Worm (Caenorhabditis elegans): Measurements from ENCODE around the gene fbxb-64.

fbxb-64 gene

ce11 chrV:19285921-19286320 lies 27.2 kb upstream of the fbxb-64 start:
- TF ChIP-seq unc-62 (GFP tag; optimal IDR thresholded peaks at IDR 0.05 in 1 of 2): peak in 1 of 2 experiments; percentile 21
- TF ChIP-seq unc-62 (tag; optimal IDR thresholded peaks at IDR 0.05): no peak
- no peak for TF ChIP-seq ceh-82 (tag; optimal IDR thresholded peaks at IDR 0.05)

ce11 chrV:19288073-19288805 lies 24.8 kb upstream of the fbxb-64 start, which contains the start of the genes F55C9.3 and fbxb-57:
TSS of gene F55C9.3 (minus strand) at chrV:19288173.
TSS of gene fbxb-57 (plus strand) at chrV:19288755.
- TF ChIP-seq Y48G9A.11 (GFP tag; IDR thresholded peaks at IDR 0.05) (no peak), unc-62 (GFP tag; optimal IDR thresholded peaks at IDR 0.05 in 1 of 2) (peak in 1 of 2 experiments; percentile 71), unc-62 (tag; optimal IDR thresholded peaks at IDR 0.05) (no peak)

ce11 chrV:19293025-19293424 lies 20.1 kb upstream of the fbxb-64 start, which contains the start of gene F55C9.5:
TSS of gene F55C9.5 (minus strand) at chrV:19293125.
- TF ChIP-seq nhr-28 (tag; optimal IDR thresholded peaks at IDR 0.05) (no peak), pqm-1 (tag; optimal IDR thresholded peaks at IDR 0.05) (no peak), R02D3.7 (tag; optimal IDR thresholded peaks at IDR 0.05) (no peak), madf-5 (GFP tag; IDR thresholded peaks at IDR 0.05) (no peak)

ce11 chrV:19296723-19297122 lies 16.4 kb upstream of the fbxb-64 start, which contains the start of gene F55C9.6:
TSS of gene F55C9.6 (minus strand) at chrV:19296823.
- TF ChIP-seq sdz-12 (GFP tag; optimal IDR thresholded peaks at IDR 0.05) (no peak), nhr-102 (tag; optimal IDR thresholded peaks at IDR 0.05) (no peak), zfp-3 (GFP tag; conservative IDR thresholded peaks at IDR 0.05) (no peak), ZK546.5 (tag; optimal IDR thresholded peaks at IDR 0.05) (no peak), dmd-9 (GFP tag; IDR thresholded peaks at IDR 0.05) (no peak), zfp-2 (tag; optimal IDR thresholded peaks at IDR 0.05) (no peak), lin-39 (tag; optimal IDR thresholded peaks at IDR 0.05) (no peak), R02D3.7 (tag; optimal IDR thresholded peaks at IDR 0.05) (no peak), ceh-82 (tag; optimal IDR thresholded peaks at IDR 0.05) (no peak), nhr-111 (GFP tag; optimal IDR thresholded peaks at IDR 0.05) (no peak)

ce11 chrV:19297510-19297909 lies 15.6 kb upstream of the fbxb-64 start, which contains the start of gene fbxb-60:
TSS of gene fbxb-60 (plus strand) at chrV:19297810.
- TF ChIP-seq ceh-32 (tag; optimal IDR thresholded peaks at IDR 0.05; ENCODE audit: poor library complexity): no peak
- peak; percentile 9 for TF ChIP-seq ceh-28 (tag; optimal IDR thresholded peaks at IDR 0.05)
- no peak for TF ChIP-seq lin-1 (GFP tag; IDR thresholded peaks at IDR 0.05)
- TF ChIP-seq Y5F2A.4 (GFP tag; optimal IDR thresholded peaks at IDR 0.05): no peak
- no peak for TF ChIP-seq ZK337.2 (GFP tag; IDR thresholded peaks at IDR 0.05)
- TF ChIP-seq duxl-1 (tag; optimal IDR thresholded peaks at IDR 0.05; ENCODE audit: poor library complexity): no peak
- peak; percentile 76 for TF ChIP-seq aha-1 (tag)
- TF ChIP-seq php-3 (GFP tag; IDR thresholded peaks at IDR 0.05): no peak
- TF ChIP-seq mdl-1 (tag; optimal IDR thresholded peaks at IDR 0.05): no peak
- TF ChIP-seq lir-3 (tag; optimal IDR thresholded peaks at IDR 0.05): no peak
- TF ChIP-seq ama-1 (optimal IDR thresholded peaks at IDR 0.05): no peak
- TF ChIP-seq ctbp-1 (GFP tag; IDR thresholded peaks at IDR 0.05): no peak
- no peak for TF ChIP-seq ceh-44 (GFP tag; IDR thresholded peaks at IDR 0.05)
- no peak for TF ChIP-seq snpc-4 (tag; optimal IDR thresholded peaks at IDR 0.05)
- no peak for TF ChIP-seq cey-2 (tag; optimal IDR thresholded peaks at IDR 0.05; ENCODE audit: borderline replicate concordance, insufficient read depth)
- no peak for TF ChIP-seq nhr-77 (tag; optimal IDR thresholded peaks at IDR 0.05)
